Fruit fly (Drosophila melanogaster) whole organism, pupa: ENCODE measurements around the gene bif.

Source experiments
- CG10348 ChIP-seq: fragments of 200-800 bp; sonication (Bioruptor generic); IDR thresholded peaks from 2 replicates; pipeline ENCODE4 v1.3.6; 2022; ENCODE audit warnings: missing biosample characterization, missing genetic modification characterization
- CG12605 ChIP-seq: fragments of 200-800 bp; sonication (Bioruptor generic); IDR thresholded peaks from 2 replicates; pipeline ENCODE4 v1.3.6; 2022; ENCODE audit warnings: missing biosample characterization, missing genetic modification characterization
- CG13204 ChIP-seq: fragments of 200-800 bp; sonication (Bioruptor generic); optimal IDR thresholded peaks from 2 replicates; lab custom pipeline; 2018; ENCODE audit warnings: missing biosample characterization, mild to moderate bottlenecking, missing genetic modification characterization, moderate library complexity
- CG14655 ChIP-seq: fragments of 200-800 bp; sonication (Bioruptor generic); optimal IDR thresholded peaks from 3 replicates; lab custom pipeline; 2017; ENCODE audit warnings: mild to moderate bottlenecking, missing biosample characterization, missing genetic modification reagents, missing genetic modification characterization
- CG15710 ChIP-seq: fragments of 200-800 bp; sonication (Bioruptor generic); optimal IDR thresholded peaks from 2 replicates; lab custom pipeline; 2018; ENCODE audit warnings: missing biosample characterization, mild to moderate bottlenecking, missing genetic modification characterization, moderate library complexity
- CG17806 ChIP-seq: fragments of 200-800 bp; sonication (Bioruptor generic); optimal IDR thresholded peaks from 2 replicates; lab custom pipeline; 2018; ENCODE audit warnings: missing biosample characterization, mild to moderate bottlenecking, missing genetic modification characterization, moderate library complexity
- CG32121 ChIP-seq: fragments of 200-800 bp; sonication (Bioruptor generic); IDR thresholded peaks from 2 replicates; pipeline ENCODE4 v1.3.6; 2022; ENCODE audit warnings: missing biosample characterization, missing genetic modification characterization
- CG34367 ChIP-seq: fragments of 200-800 bp; sonication (Bioruptor generic); optimal IDR thresholded peaks from 2 replicates; lab custom pipeline; 2018; ENCODE audit warnings: missing biosample characterization, mild to moderate bottlenecking, missing genetic modification characterization
- CG4496 ChIP-seq: fragments of 200-800 bp; sonication (Bioruptor generic); IDR thresholded peaks from 3 replicates; pipeline ENCODE4 v1.3.6; 2022; ENCODE audit warnings: missing biosample characterization, missing genetic modification characterization
- CG8159 ChIP-seq: fragments of 200-800 bp; sonication (Bioruptor generic); optimal IDR thresholded peaks from 3 replicates; lab custom pipeline; 2018; ENCODE audit warnings: missing biosample characterization, mild to moderate bottlenecking, missing genetic modification characterization, moderate library complexity
- CG8301 ChIP-seq: fragments of 200-800 bp; sonication (Bioruptor generic); optimal IDR thresholded peaks from 2 replicates; lab custom pipeline; 2018; ENCODE audit warnings: missing biosample characterization, mild to moderate bottlenecking, missing genetic modification characterization
- CG9948 ChIP-seq: fragments of 200-800 bp; sonication (Bioruptor generic); optimal IDR thresholded peaks from 2 replicates; lab custom pipeline; 2018; ENCODE audit warnings: missing biosample characterization, mild to moderate bottlenecking, missing genetic modification characterization, moderate library complexity
- D1 ChIP-seq: fragments of 200-800 bp; sonication (Bioruptor generic); optimal IDR thresholded peaks from 2 replicates; lab custom pipeline; 2018; ENCODE audit warnings: missing biosample characterization, mild to moderate bottlenecking, missing genetic modification characterization, moderate library complexity
- EcR ChIP-seq: fragments of 200-800 bp; sonication (Bioruptor generic); optimal IDR thresholded peaks from 3 replicates; lab custom pipeline; 2019; ENCODE audit warnings: missing biosample characterization, missing genetic modification characterization, mild to moderate bottlenecking, moderate library complexity, missing genetic modification reagents
- Ets98B ChIP-seq: fragments of 200-800 bp; sonication (Bioruptor generic); IDR thresholded peaks from 2 replicates; pipeline ENCODE4 v1.3.6; 2022; ENCODE audit warnings: missing biosample characterization, missing genetic modification characterization
- Pif1A ChIP-seq: fragments of 200-800 bp; sonication (Bioruptor generic); optimal IDR thresholded peaks from 3 replicates; lab custom pipeline; 2016; ENCODE audit warnings: missing biosample characterization, missing genetic modification characterization
- Pif1B ChIP-seq: fragments of 200-800 bp; sonication (Bioruptor generic); optimal IDR thresholded peaks from 3 replicates; lab custom pipeline; 2016; ENCODE audit warnings: missing biosample characterization, missing genetic modification characterization
- Snoo ChIP-seq: fragments of 200-800 bp; sonication (Bioruptor generic); optimal IDR thresholded peaks from 3 replicates; lab custom pipeline; 2017; ENCODE audit warnings: missing biosample characterization, mild to moderate bottlenecking, missing genetic modification characterization, inconsistent platforms
- fd96Ca ChIP-seq: fragments of 200-800 bp; sonication (Bioruptor generic); IDR thresholded peaks from 3 replicates; pipeline ENCODE4 v1.3.6; 2022; ENCODE audit warnings: missing biosample characterization, missing genetic modification characterization
- gl ChIP-seq: fragments of 200-800 bp; sonication (Bioruptor generic); optimal IDR thresholded peaks from 2 replicates; lab custom pipeline; 2018; ENCODE audit warnings: missing biosample characterization, mild to moderate bottlenecking, missing genetic modification characterization
- rn ChIP-seq: fragments of 200-800 bp; sonication (Bioruptor generic); IDR thresholded peaks from 2 replicates; pipeline ENCODE4 v1.3.6; 2022; ENCODE audit warnings: missing biosample characterization, missing genetic modification characterization

Gene bif

DNA sequence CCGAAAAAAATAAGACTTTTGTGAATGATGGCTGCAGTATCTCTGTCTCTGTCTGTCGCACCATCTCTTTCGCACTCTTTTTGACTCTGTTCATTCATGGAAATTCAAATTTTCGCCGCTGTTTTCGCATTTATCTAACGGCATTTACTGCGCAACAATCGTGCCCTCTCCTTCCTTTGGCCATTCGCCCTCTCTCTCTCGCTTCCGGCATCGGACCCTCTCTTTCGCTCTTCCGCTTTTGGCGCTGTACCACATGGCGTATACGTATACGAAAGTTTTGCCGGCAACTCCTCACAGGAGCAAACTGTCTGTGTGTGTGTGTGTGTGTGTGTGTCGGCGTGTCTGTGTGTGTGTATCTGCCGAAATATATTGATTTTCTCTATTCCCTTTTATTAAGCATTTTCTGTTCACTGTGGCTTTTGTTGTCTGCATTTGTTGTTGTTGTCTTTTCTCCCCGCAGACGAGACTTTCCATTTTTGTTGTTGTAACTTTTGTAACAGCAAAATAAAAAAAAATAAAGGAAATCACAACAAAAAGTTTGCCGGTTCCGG lies 34.2 kb upstream of the bif start:
- no peak for TF ChIP-seq rn
- TF ChIP-seq CG10348 = no peak
- no peak for TF ChIP-seq CG12605
- no peak for TF ChIP-seq CG34367 (tag; lab: Kevin White, UChicago)
- TF ChIP-seq CG4496 (GFP tag; lab: Robert Waterston, UW) = no peak
- TF ChIP-seq gl (tag; lab: Kevin White, UChicago) = no peak
- no peak for TF ChIP-seq Snoo
- no peak for TF ChIP-seq Pif1B (GFP tag; lab: Kevin White, UChicago)
- no peak for TF ChIP-seq Ets98B (GFP tag; lab: Robert Waterston, UW)
- no peak for TF ChIP-seq CG8159
- TF ChIP-seq CG9948 = no peak
- TF ChIP-seq D1 (tag; lab: Kevin White, UChicago) = no peak
- TF ChIP-seq Pif1A (GFP tag; lab: Kevin White, UChicago) = no peak

DNA sequence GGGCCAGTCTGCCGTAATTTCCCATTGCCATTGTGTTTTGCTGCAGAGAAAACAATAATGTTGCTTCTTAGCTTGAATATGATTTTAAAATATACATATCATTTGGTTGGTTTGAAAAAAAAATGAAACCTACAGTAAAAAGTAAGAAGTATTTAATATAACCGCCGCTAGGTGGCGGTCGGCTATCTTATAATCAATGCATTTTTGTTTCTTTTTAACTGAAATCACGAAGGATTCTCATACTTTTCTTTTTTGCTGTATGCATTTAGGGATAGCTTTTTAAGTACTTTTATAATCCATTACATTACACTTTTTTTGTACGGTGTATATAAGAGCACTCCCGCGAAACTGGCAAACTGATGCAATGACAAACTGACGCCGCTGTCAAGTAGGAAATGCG lies 27.4 kb upstream of the bif start:
- no peak for TF ChIP-seq Pif1A (GFP tag; lab: Kevin White, UChicago)
- no peak for TF ChIP-seq CG10348
- TF ChIP-seq Ets98B (GFP tag; lab: Robert Waterston, UW) = no peak
- TF ChIP-seq Snoo = no peak
- TF ChIP-seq EcR (GFP tag; lab: Kevin White, UChicago) = no peak
- TF ChIP-seq CG32121 (GFP tag; lab: Robert Waterston, UW) = no peak
- no peak for TF ChIP-seq D1 (tag; lab: Kevin White, UChicago)
- no peak for TF ChIP-seq Pif1B (GFP tag; lab: Kevin White, UChicago)
- TF ChIP-seq CG12605 = no peak
- TF ChIP-seq CG13204 (GFP tag; lab: Kevin White, UChicago) = no peak
- TF ChIP-seq CG15710 (tag; lab: Kevin White, UChicago) = peak; percentile 20
- no peak for TF ChIP-seq CG34367 (tag; lab: Kevin White, UChicago)
- peak; percentile 11 for TF ChIP-seq CG17806
- TF ChIP-seq CG8301 = peak; percentile 20
- TF ChIP-seq CG8159 = peak; percentile 24
- peak; percentile 34 for TF ChIP-seq CG14655
- no peak for TF ChIP-seq rn
- 0 out of 3 replicates have a peak, but pooled peaks have one; percentile 18 for TF ChIP-seq fd96Ca
- TF ChIP-seq CG9948 = peak; percentile 8
- TF ChIP-seq gl (tag; lab: Kevin White, UChicago) = no peak
- no peak for TF ChIP-seq CG4496 (GFP tag; lab: Robert Waterston, UW)

DNA sequence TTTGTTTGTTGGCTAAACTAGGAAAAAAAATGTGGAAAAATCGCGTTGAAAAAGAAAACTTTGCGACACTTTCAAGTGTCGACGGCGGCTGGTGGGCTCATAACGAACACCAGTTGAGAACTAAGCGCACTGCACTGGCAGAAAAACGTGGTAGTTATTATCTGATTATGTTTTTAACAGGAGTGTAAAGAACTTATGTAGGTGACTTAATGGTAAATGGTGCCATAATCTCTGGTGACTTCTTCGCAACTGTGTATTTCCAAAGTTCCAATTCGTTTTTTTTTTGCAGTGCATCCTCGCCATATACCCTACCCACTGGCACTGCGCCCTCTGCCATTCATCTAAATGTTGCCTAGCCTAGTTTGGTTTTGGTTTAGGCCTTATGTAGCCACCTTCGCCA lies 25.8 kb upstream of the bif start:
- TF ChIP-seq D1 (tag; lab: Kevin White, UChicago) (no peak), fd96Ca (peak; percentile 80), CG8301 (peak; percentile 62), CG14655 (peak; percentile 62), CG34367 (tag; lab: Kevin White, UChicago) (peak; percentile 12), rn (no peak), CG12605 (peak; percentile 48; the same call in 1 of the 2 replicates), CG8159 (peak; percentile 15), Pif1A (GFP tag; lab: Kevin White, UChicago) (peak; percentile 20), CG13204 (GFP tag; lab: Kevin White, UChicago) (no peak), CG15710 (tag; lab: Kevin White, UChicago) (no peak), EcR (GFP tag; lab: Kevin White, UChicago) (no peak), CG9948 (peak; percentile 22), Ets98B (GFP tag; lab: Robert Waterston, UW) (peak; percentile 72), CG10348 (no peak), CG17806 (peak; percentile 20), Snoo (no peak), CG4496 (GFP tag; lab: Robert Waterston, UW) (peak; percentile 81), Pif1B (GFP tag; lab: Kevin White, UChicago) (no peak), gl (tag; lab: Kevin White, UChicago) (no peak), CG32121 (GFP tag; lab: Robert Waterston, UW) (peak; percentile 67)

DNA sequence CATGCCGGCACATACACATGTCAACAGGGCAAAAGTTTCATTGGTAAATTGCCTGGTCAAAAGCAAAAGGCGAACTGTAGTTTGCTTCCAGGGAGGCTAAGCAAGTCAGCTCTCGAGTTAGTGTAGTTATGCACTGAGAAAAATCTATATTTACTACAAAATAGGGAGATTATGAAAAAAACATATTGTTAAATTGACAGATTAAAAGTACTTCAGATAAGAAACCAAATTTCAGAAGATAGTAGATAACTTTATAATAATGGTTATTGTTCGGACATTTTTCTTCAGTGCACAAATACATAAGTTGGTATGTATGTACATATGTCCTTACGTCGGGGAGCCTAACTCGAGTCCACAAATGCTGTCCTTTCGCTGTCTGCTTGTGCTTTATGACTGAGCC lies 21.6 kb upstream of the bif start:
- peak; percentile 48 for TF ChIP-seq CG34367 (tag; lab: Kevin White, UChicago)
- peak; percentile 51 for TF ChIP-seq Ets98B (GFP tag; lab: Robert Waterston, UW)
- peak; percentile 26 for TF ChIP-seq D1 (tag; lab: Kevin White, UChicago)
- TF ChIP-seq CG8301 = peak; percentile 74
- TF ChIP-seq CG14655 = peak; percentile 74
- no peak for TF ChIP-seq Snoo
- TF ChIP-seq CG9948 = peak; percentile 78
- TF ChIP-seq CG12605 = peak; percentile 70
- TF ChIP-seq CG13204 (GFP tag; lab: Kevin White, UChicago) = no peak
- TF ChIP-seq CG8159 = peak; percentile 75
- peak; percentile 65 for TF ChIP-seq CG15710 (tag; lab: Kevin White, UChicago)
- no peak for TF ChIP-seq EcR (GFP tag; lab: Kevin White, UChicago)
- peak; percentile 74 for TF ChIP-seq CG17806
- TF ChIP-seq Pif1B (GFP tag; lab: Kevin White, UChicago) = peak; percentile 31
- peak; percentile 70 for TF ChIP-seq CG4496 (GFP tag; lab: Robert Waterston, UW)
- TF ChIP-seq CG10348 = no peak
- peak; percentile 60 for TF ChIP-seq Pif1A (GFP tag; lab: Kevin White, UChicago)
- 0 out of 3 replicates have a peak, but pooled peaks have one; percentile 26 for TF ChIP-seq fd96Ca
- peak; percentile 29; the same call in 1 of the 2 replicates for TF ChIP-seq rn
- peak; percentile 10 for TF ChIP-seq gl (tag; lab: Kevin White, UChicago)
- peak; percentile 55; the same call in 1 of the 2 replicates for TF ChIP-seq CG32121 (GFP tag; lab: Robert Waterston, UW)

DNA sequence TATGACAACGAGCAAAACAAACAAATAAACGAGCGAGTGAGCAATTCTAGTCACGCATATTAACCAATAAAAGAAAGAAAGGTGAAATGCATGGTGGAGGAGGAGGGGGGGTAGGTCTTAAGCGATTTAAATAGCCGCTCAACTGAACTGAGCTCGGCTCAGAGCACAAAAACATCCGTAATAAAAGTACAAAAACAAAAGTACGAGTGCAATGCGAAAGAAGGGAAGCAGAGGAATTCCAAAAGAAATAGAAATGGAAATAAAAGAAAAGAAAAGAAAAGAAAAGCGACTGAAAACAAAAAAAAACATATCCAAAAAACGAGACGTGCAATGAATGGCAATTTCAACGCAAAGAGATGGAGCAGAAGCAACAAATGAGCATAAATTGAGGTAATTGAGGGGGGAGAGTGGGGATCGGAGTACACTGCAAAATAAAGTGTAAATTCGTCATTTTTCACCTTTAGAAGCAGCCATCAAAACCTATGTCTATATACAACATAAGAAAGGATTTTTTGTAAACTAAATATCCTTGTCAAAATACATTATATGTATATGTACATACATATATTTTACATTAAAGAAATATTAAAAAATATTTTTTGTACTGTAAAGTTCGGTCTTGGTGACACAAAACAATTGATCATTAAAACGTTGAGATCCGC lies 20.5 kb upstream of the bif start:
- TF ChIP-seq CG8301 (peak; percentile 62), gl (tag; lab: Kevin White, UChicago) (no peak), D1 (tag; lab: Kevin White, UChicago) (no peak), CG15710 (tag; lab: Kevin White, UChicago) (peak; percentile 62), CG8159 (peak; percentile 73), CG13204 (GFP tag; lab: Kevin White, UChicago) (no peak), Pif1A (GFP tag; lab: Kevin White, UChicago) (peak; percentile 35), CG12605 (no peak), CG32121 (GFP tag; lab: Robert Waterston, UW) (0 out of 2 replicates have a peak, but pooled peaks have one; percentile 37), Pif1B (GFP tag; lab: Kevin White, UChicago) (peak; percentile 16), Snoo (peak; percentile 23), CG17806 (peak; percentile 64), CG14655 (peak; percentile 72), CG4496 (GFP tag; lab: Robert Waterston, UW) (peak; percentile 54; the same call in 1 of the 3 replicates), Ets98B (GFP tag; lab: Robert Waterston, UW) (peak; percentile 34; the same call in 1 of the 2 replicates), rn (no peak), CG10348 (no peak), CG9948 (peak; percentile 75), CG34367 (tag; lab: Kevin White, UChicago) (peak; percentile 34), EcR (GFP tag; lab: Kevin White, UChicago) (no peak), fd96Ca (no peak)
